Worm (Caenorhabditis elegans): ENCODE data around the gene coq-6.

The coq-6 gene

ce11 chrV:9327691-9328090, 8.9 kb upstream of the coq-6 start:
- TF ChIP-seq ekl-4 (GFP tag; IDR thresholded peaks at IDR 0.05) = no peak
- TF ChIP-seq lin-26 (GFP tag; IDR thresholded peaks at IDR 0.05) = 0 out of 2 replicates have a peak, but pooled peaks have one; percentile 7
- peak; percentile 48 for TF ChIP-seq atf-7 (tag; optimal IDR thresholded peaks at IDR 0.05)
- no peak for TF ChIP-seq mcd-1 (GFP tag; IDR thresholded peaks at IDR 0.05)
- no peak for TF ChIP-seq ccch-3 (GFP tag; optimal IDR thresholded peaks at IDR 0.05)
- no peak for TF ChIP-seq pha-4 (tag; optimal IDR thresholded peaks at IDR 0.05)
- TF ChIP-seq nhr-80 (tag; optimal IDR thresholded peaks at IDR 0.05) = peak; percentile 74
- no peak for TF ChIP-seq hmg-1.2 (GFP tag; IDR thresholded peaks at IDR 0.05)
- TF ChIP-seq snpc-3.4 (tag; optimal IDR thresholded peaks at IDR 0.05) = no peak
- no peak for TF ChIP-seq F37B4.10 (GFP tag; IDR thresholded peaks at IDR 0.05)
- no peak for TF ChIP-seq lsl-1 (GFP tag; optimal IDR thresholded peaks at IDR 0.05)
- no peak for TF ChIP-seq ZK185.1 (tag; optimal IDR thresholded peaks at IDR 0.05; ENCODE audit: poor library complexity, severe bottlenecking)
- no peak for TF ChIP-seq rcor-1 (GFP tag; IDR thresholded peaks at IDR 0.05)
- TF ChIP-seq D2030.7 (GFP tag; IDR thresholded peaks at IDR 0.05) = no peak
- TF ChIP-seq ztf-26 (tag; optimal IDR thresholded peaks at IDR 0.05) = peak; percentile 30
- no peak for TF ChIP-seq die-1 (tag; optimal IDR thresholded peaks at IDR 0.05)
- TF ChIP-seq sptf-2 (GFP tag; optimal IDR thresholded peaks at IDR 0.05) = no peak
- no peak for TF ChIP-seq nfya-2 (GFP tag; IDR thresholded peaks at IDR 0.05)
- no peak for TF ChIP-seq F57C9.4 (tag; optimal IDR thresholded peaks at IDR 0.05)

- no peak for TF ChIP-seq ztf-18 (tag; optimal IDR thresholded peaks at IDR 0.05)
- no peak for TF ChIP-seq ztf-28 (GFP tag; IDR thresholded peaks at IDR 0.05)
- no peak for TF ChIP-seq die-1 (tag; optimal IDR thresholded peaks at IDR 0.05)
- TF ChIP-seq nhr-179 (tag; optimal IDR thresholded peaks at IDR 0.05) = no peak
- TF ChIP-seq K12H6.12 (tag; optimal IDR thresholded peaks at IDR 0.05) = no peak
- TF ChIP-seq snpc-3.4 (tag; optimal IDR thresholded peaks at IDR 0.05) = no peak
- TF ChIP-seq lag-1 (GFP tag; IDR thresholded peaks at IDR 0.05) = no peak
- no peak for TF ChIP-seq nfyb-1 (GFP tag; IDR thresholded peaks at IDR 0.05)
- no peak for TF ChIP-seq F33H1.4 (GFP tag; IDR thresholded peaks at IDR 0.05)
- TF ChIP-seq F39B2.1 (GFP tag; IDR thresholded peaks at IDR 0.05) = no peak
- no peak for TF ChIP-seq Y53G8AR.9 (GFP tag; conservative IDR thresholded peaks at IDR 0.05)
- no peak for TF ChIP-seq sptf-2 (GFP tag; optimal IDR thresholded peaks at IDR 0.05)
- TF ChIP-seq mel-28 (tag; optimal IDR thresholded peaks at IDR 0.05; ENCODE audit: borderline replicate concordance) = no peak
- TF ChIP-seq F49E8.2 (tag; optimal IDR thresholded peaks at IDR 0.05; ENCODE audit: insufficient read depth) = no peak
- TF ChIP-seq F37B4.10 (GFP tag; IDR thresholded peaks at IDR 0.05) = no peak
- TF ChIP-seq mxl-1 (tag; optimal IDR thresholded peaks at IDR 0.05) = no peak
- no peak for TF ChIP-seq ZK185.1 (tag; optimal IDR thresholded peaks at IDR 0.05; ENCODE audit: poor library complexity, severe bottlenecking)
- TF ChIP-seq atf-7 (tag; optimal IDR thresholded peaks at IDR 0.05) = no peak
- TF ChIP-seq hmg-20 (GFP tag; IDR thresholded peaks at IDR 0.05) = no peak
- no peak for TF ChIP-seq fkh-3 (tag; optimal IDR thresholded peaks at IDR 0.05)
Measured at ce11 chrV:9328670-9329069, 7.9 kb upstream of the coq-6 start, which contains the start of gene K07B1.4. K07B1.4 (plus strand) TSS chrV:9328970.

DNA sequence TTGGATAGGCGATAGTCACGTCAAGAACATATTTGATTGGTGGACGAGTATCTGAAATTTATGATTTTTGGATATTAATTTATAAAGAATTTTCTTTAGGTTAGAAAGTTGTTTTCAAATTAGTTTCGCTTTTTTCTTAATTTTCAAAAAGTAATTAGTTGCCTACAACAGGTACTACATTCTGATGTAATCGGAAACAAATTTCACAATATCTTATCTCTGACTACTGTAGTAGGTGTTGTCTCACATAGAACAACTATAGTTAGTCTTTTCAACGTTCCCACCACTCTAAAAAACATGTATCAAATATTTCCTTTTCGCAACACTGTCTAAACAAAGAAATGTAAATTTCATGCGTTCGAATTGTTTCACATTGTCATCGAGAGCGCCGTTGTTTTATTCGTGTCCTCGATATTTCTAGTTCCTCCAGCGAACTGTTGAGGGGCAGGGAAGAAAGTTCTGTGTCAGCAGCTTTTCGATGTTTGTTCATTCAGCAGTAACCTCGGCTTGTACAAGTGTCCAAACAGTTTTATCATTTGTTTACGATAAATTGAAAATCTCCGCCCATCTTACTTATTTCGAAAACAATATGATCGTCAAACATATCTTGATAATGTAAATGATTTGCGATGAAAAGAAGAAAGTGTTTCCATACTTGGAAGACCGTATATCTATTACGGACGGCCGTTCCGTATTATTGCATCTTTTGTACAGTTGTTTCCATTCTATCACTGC, 7.2 kb upstream of the coq-6 start:
- TF ChIP-seq K12H6.12 (tag; optimal IDR thresholded peaks at IDR 0.05) = no peak
- 0 out of 2 replicates have a peak, but pooled peaks have one; percentile 4 for TF ChIP-seq hmg-1.2 (GFP tag; IDR thresholded peaks at IDR 0.05)
- TF ChIP-seq hlh-26 (GFP tag; conservative IDR thresholded peaks at IDR 0.05) = no peak
- TF ChIP-seq hmg-20 (GFP tag; IDR thresholded peaks at IDR 0.05) = no peak
- no peak for TF ChIP-seq F52B5.7 (tag; optimal IDR thresholded peaks at IDR 0.05)
- no peak for TF ChIP-seq gei-17 (GFP tag; optimal IDR thresholded peaks at IDR 0.05)
- TF ChIP-seq hrde-1 (tag; optimal IDR thresholded peaks at IDR 0.05; ENCODE audit: borderline replicate concordance) = no peak
- no peak for TF ChIP-seq T07F8.4 (tag; optimal IDR thresholded peaks at IDR 0.05)
- no peak for TF ChIP-seq unc-62 (GFP tag; optimal IDR thresholded peaks at IDR 0.05)
- TF ChIP-seq snpc-3.4 (tag; optimal IDR thresholded peaks at IDR 0.05) = no peak
- TF ChIP-seq F49E8.2 (tag; optimal IDR thresholded peaks at IDR 0.05; ENCODE audit: insufficient read depth) = no peak
- TF ChIP-seq ceh-58 (GFP tag; IDR thresholded peaks at IDR 0.05) = no peak
- no peak for TF ChIP-seq cebp-1 (GFP tag; IDR thresholded peaks at IDR 0.05)
- peak; percentile 42 for TF ChIP-seq cebp-1 (tag; optimal IDR thresholded peaks at IDR 0.05)
